Worm (Caenorhabditis elegans) whole organism, early embryonic: ENCODE data around the gene srab-8.

Experiments
- B0310.2 ChIP-seq: sonication (generic microtip); optimal IDR thresholded peaks from 2 replicates; lab custom pipeline; 2016; ENCODE audit warnings: mild to moderate bottlenecking, missing genetic modification characterization, missing compliant biosample characterization
- F13C5.2 ChIP-seq: sonication (generic microtip); optimal IDR thresholded peaks from 2 replicates; lab custom pipeline; 2017; ENCODE audit warnings: mild to moderate bottlenecking, missing genetic modification characterization, inconsistent platforms, missing compliant biosample characterization
- aly-1 ChIP-seq: sonication (generic microtip); optimal IDR thresholded peaks from 2 replicates; lab custom pipeline; 2016; ENCODE audit warnings: missing genetic modification characterization, missing compliant biosample characterization
- ama-1 ChIP-seq: fragments of 150-350 bp; optimal IDR thresholded peaks from 2 replicates; lab custom pipeline; 2014
- ceh-13 ChIP-seq: fragments of 200-800 bp; sonication (Bioruptor generic); optimal IDR thresholded peaks from 2 replicates; lab custom pipeline; 2018; ENCODE audit warnings: mild to moderate bottlenecking, missing genetic modification characterization, missing compliant biosample characterization
- ceh-36 ChIP-seq: sonication (generic microtip); optimal IDR thresholded peaks from 2 replicates; lab custom pipeline; 2016; ENCODE audit warnings: missing genetic modification characterization, inconsistent platforms, missing compliant biosample characterization
- ets-7 ChIP-seq: sonication (generic microtip); optimal IDR thresholded peaks from 2 replicates; lab custom pipeline; 2016; ENCODE audit warnings: missing genotype, missing genetic modification characterization, missing compliant biosample characterization
- flt-1 ChIP-seq: fragments of 200-800 bp; sonication (Bioruptor generic); IDR thresholded peaks from 2 replicates; pipeline ENCODE4 v1.3.6; 2022; ENCODE audit warnings: missing genetic modification characterization, missing compliant biosample characterization
- hmbx-1 ChIP-seq: sonication (generic microtip); optimal IDR thresholded peaks from 2 replicates; lab custom pipeline; 2016; ENCODE audit warnings: mild to moderate bottlenecking, missing genetic modification characterization, missing compliant biosample characterization
- hmg-4 ChIP-seq: fragments of 200-800 bp; sonication (Bioruptor generic); optimal IDR thresholded peaks from 2 replicates; lab custom pipeline; 2018; ENCODE audit warnings: mild to moderate bottlenecking, missing genetic modification characterization, missing compliant biosample characterization
- hnd-1 ChIP-seq: sonication (generic microtip); optimal IDR thresholded peaks from 2 replicates; lab custom pipeline; 2016; ENCODE audit warnings: missing genetic modification characterization, missing compliant biosample characterization
- pes-1 ChIP-seq: fragments of 200-800 bp; sonication (Bioruptor generic); IDR thresholded peaks from 2 replicates; pipeline ENCODE4 v1.3.6; 2022; ENCODE audit warnings: missing genetic modification reagents, missing genetic modification characterization, missing compliant biosample characterization
- sea-1 ChIP-seq: fragments of 200-800 bp; sonication (Bioruptor generic); conservative IDR thresholded peaks from 2 replicates; pipeline ENCODE4 v1.3.6; 2022; ENCODE audit warnings: missing genetic modification characterization, missing compliant biosample characterization
- tbx-11 ChIP-seq: fragments of 200-800 bp; sonication (Bioruptor generic); IDR thresholded peaks from 2 replicates; pipeline ENCODE4 v1.3.6; 2022; ENCODE audit warnings: missing genetic modification characterization, missing compliant biosample characterization
- tbx-37 ChIP-seq: fragments of 200-800 bp; sonication (Bioruptor generic); conservative IDR thresholded peaks from 2 replicates; pipeline ENCODE4 v1.3.6; 2022; ENCODE audit warnings: missing genetic modification reagents, missing genetic modification characterization, missing compliant biosample characterization
- tra-4 ChIP-seq: sonication (generic microtip); optimal IDR thresholded peaks from 2 replicates; lab custom pipeline; 2017; ENCODE audit warnings: missing genetic modification characterization, missing compliant biosample characterization

Gene srab-8

ce11 chrV:3204433-3204832, 28.2 kb downstream of the srab-8 start:
- TF ChIP-seq hmg-4 (no peak), hmbx-1 (no peak), ama-1 (lab: Kevin White, UChicago) (no peak), ceh-36 (tag; lab: Kevin White, UChicago) (no peak), pes-1 (GFP tag; lab: Robert Waterston, UW) (no peak), ceh-13 (GFP tag; lab: Kevin White, UChicago) (no peak), ets-7 (tag; lab: Kevin White, UChicago) (no peak), tbx-11 (no peak), B0310.2 (no peak)

ce11 chrV:3208940-3209339, 32.7 kb downstream of the srab-8 start:
- no peak for TF ChIP-seq flt-1

- TF ChIP-seq ceh-36 (tag; lab: Kevin White, UChicago), result no peak
- TF ChIP-seq hmg-4, result no peak
- TF ChIP-seq hmbx-1, result no peak
- TF ChIP-seq ceh-13 (GFP tag; lab: Kevin White, UChicago), result no peak
- no peak for TF ChIP-seq flt-1
- TF ChIP-seq ets-7 (tag; lab: Kevin White, UChicago), result no peak
- no peak for TF ChIP-seq F13C5.2 (tag; lab: Kevin White, UChicago)
- TF ChIP-seq sea-1 (GFP tag; lab: Robert Waterston, UW), result no peak
- no peak for TF ChIP-seq aly-1 (tag; lab: Kevin White, UChicago)
- TF ChIP-seq ama-1 (lab: Kevin White, UChicago), result no peak
- no peak for TF ChIP-seq pes-1 (GFP tag; lab: Robert Waterston, UW)
- TF ChIP-seq tbx-37, result no peak
- TF ChIP-seq tra-4 (tag; lab: Kevin White, UChicago), result no peak
Observed at ce11 chrV:3210147-3210546, 33.9 kb downstream of the srab-8 start, which contains the start of gene apx-1. Gene apx-1 (plus strand): TSS chrV:3210196.

ce11 chrV:3218604-3219003, 42.3 kb downstream of the srab-8 start:
- TF ChIP-seq pes-1 (GFP tag; lab: Robert Waterston, UW) (no peak), sea-1 (GFP tag; lab: Robert Waterston, UW) (no peak), hnd-1 (tag; lab: Kevin White, UChicago) (no peak), flt-1 (no peak), ama-1 (lab: Kevin White, UChicago) (no peak), hmbx-1 (no peak), B0310.2 (no peak), ceh-36 (tag; lab: Kevin White, UChicago) (no peak), tbx-37 (no peak)

- no peak for TF ChIP-seq tbx-11
- no peak for TF ChIP-seq tra-4 (tag; lab: Kevin White, UChicago)
- TF ChIP-seq ceh-13 (GFP tag; lab: Kevin White, UChicago), result no peak
Observed at ce11 chrV:3227373-3227772, 51.1 kb downstream of the srab-8 start, which contains the start of gene K08D9.2. Gene K08D9.2 (plus strand): TSS chrV:3227673.
